Worm (Caenorhabditis elegans): ENCODE results near the gene nhr-9.

DNA sequence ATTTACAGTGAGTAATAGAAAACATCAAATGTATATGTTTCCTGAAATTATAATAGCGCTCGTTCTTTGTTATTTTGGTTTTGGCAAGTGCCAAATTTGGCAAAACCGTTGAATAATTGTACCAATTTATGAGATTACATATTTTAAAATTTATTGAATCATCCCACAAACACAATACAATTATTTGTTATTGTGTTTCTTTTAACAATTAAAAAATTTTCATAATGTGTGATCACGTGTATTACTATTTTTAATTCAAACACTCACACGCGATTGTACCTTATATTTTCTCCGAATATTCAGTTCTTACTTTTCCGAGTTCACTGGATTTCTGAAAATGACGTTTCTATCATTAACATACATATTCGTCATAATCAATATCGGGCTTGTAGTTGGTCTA, 39.0 kb upstream of the nhr-9 start, which contains the start of gene R01H2.2:
- TF ChIP-seq ama-1 (optimal IDR thresholded peaks at IDR 0.05): no peak
- TF ChIP-seq ama-1 (GFP tag; optimal IDR thresholded peaks at IDR 0.05): no peak
- TF ChIP-seq lin-35 (GFP tag; optimal IDR thresholded peaks at IDR 0.05): no peak
